Fruit fly (Drosophila melanogaster): ENCODE results near the gene Nmd3.

The Nmd3 gene

DNA sequence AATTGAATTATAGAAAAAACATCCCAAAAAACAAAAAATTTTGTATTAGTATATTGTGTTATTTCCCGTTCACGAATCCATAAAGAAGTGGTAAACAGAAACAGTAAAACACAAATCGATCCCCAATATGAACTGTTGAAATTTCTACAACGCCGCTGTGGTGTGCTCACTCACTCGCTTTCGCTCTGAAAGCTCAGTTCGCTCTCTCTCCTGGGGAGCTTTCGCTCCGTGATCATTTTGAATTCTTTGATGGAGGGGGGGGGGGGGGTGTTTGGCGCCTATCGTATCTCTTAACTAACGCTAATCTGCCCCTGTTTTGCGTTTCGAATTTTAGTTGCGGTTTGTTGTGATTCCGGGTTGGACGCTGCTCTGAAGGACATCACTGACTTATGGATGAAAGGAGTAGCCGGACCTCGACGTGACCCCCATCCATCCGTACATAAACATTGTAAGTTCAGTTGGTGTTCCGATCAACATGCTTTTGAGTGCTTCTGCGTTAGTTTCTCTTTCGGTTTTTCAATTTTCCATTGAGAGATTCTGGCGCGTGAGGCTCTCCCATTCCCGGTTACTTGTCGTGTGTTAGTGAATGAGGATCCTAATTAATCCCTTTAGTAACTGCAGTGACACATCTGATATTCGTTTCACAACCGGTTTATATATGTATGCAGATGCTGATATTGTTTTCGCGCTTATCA lies 43.2 kb downstream of the Nmd3 start, which contains the start of gene D2hgdh (continued):
- TF ChIP-seq sqz (GFP tag; optimal IDR thresholded peaks at IDR 0.05) (no peak), zfh2 (GFP tag; optimal IDR thresholded peaks at IDR 0.05) (peak; percentile 14), Trl (optimal IDR thresholded peaks at IDR 0.05) (peak; percentile 61 to 80), Trl (GFP tag; optimal IDR thresholded peaks at IDR 0.05) (no peak), CG11560 (tag; IDR thresholded peaks at IDR 0.05) (no peak), ken (GFP tag; IDR thresholded peaks at IDR 0.05) (no peak), eyg (GFP tag; optimal IDR thresholded peaks at IDR 0.05) (no peak), h (optimal IDR thresholded peaks at IDR 0.05) (no peak), H15 (GFP tag; IDR thresholded peaks at IDR 0.05) (no peak), CG8290 (GFP tag; optimal IDR thresholded peaks at IDR 0.05) (no peak), CG8290 (tag; optimal IDR thresholded peaks at IDR 0.05) (peak in 1 of 2 experiments; percentile 39), odd (GFP tag; optimal IDR thresholded peaks at IDR 0.05) (no peak), MBD-R2 (GFP tag; IDR thresholded peaks at IDR 0.05) (no peak; the same call in 1 of the 2 replicates), croc (GFP tag; conservative IDR thresholded peaks at IDR 0.05) (no peak), Ravus (GFP tag; IDR thresholded peaks at IDR 0.05) (no peak), sens (GFP tag) (peak; percentile 62), CG17385 (GFP tag; optimal IDR thresholded peaks at IDR 0.05) (no peak), Lhr (GFP tag; optimal IDR thresholded peaks at IDR 0.05) (no peak), dpn (GFP tag; optimal IDR thresholded peaks at IDR 0.05) (no peak), HLH3B (GFP tag; IDR thresholded peaks at IDR 0.05) (no peak), pnt (GFP tag; optimal IDR thresholded peaks at IDR 0.05) (no peak), phol (tag; optimal IDR thresholded peaks at IDR 0.05) (no peak), esg (GFP tag; conservative IDR thresholded peaks at IDR 0.05) (no peak), stc (GFP tag; IDR thresholded peaks at IDR 0.05) (no peak), nerfin-1 (tag; optimal IDR thresholded peaks at IDR 0.05) (no peak), crol (GFP tag; IDR thresholded peaks at IDR 0.05) (peak; percentile 80), CG15269 (tag; optimal IDR thresholded peaks at IDR 0.05) (peak; percentile 18), lab (GFP tag; optimal IDR thresholded peaks at IDR 0.05) (peak; percentile 38), Optix (GFP tag; IDR thresholded peaks at IDR 0.05) (no peak), luna (GFP tag; optimal IDR thresholded peaks at IDR 0.05) (no peak), CG34376 (GFP tag; optimal IDR thresholded peaks at IDR 0.05) (peak; percentile 38), CG13287 (GFP tag; IDR thresholded peaks at IDR 0.05; ENCODE audit: partially characterized antibody) (peak; percentile 33; the same call in 1 of the 2 replicates), CG33557 (GFP tag; optimal IDR thresholded peaks at IDR 0.05) (no peak), Side (GFP tag; optimal IDR thresholded peaks at IDR 0.05) (no peak), CG17829 (tag; optimal IDR thresholded peaks at IDR 0.05) (no peak), ems (GFP tag; optimal IDR thresholded peaks at IDR 0.05) (no peak), CG7745 (tag; optimal IDR thresholded peaks at IDR 0.05) (no peak), CG10543 (GFP tag; optimal IDR thresholded peaks at IDR 0.05) (no peak), CG2712 (tag; optimal IDR thresholded peaks at IDR 0.05) (no peak), Bdp1 (GFP tag; optimal IDR thresholded peaks at IDR 0.05) (no peak), dysf (GFP tag; IDR thresholded peaks at IDR 0.05) (peak; percentile 11; the same call in 1 of the 3 replicates), CG2678 (tag; optimal IDR thresholded peaks at IDR 0.05) (peak; percentile 30), CG6813 (GFP tag; optimal IDR thresholded peaks at IDR 0.05) (no peak), NFAT (GFP tag; IDR thresholded peaks at IDR 0.05) (0 out of 2 replicates have a peak, but pooled peaks have one; percentile 8), CG13296 (GFP tag; optimal IDR thresholded peaks at IDR 0.05) (peak; percentile 2), ssp (GFP tag; IDR thresholded peaks at IDR 0.05) (no peak), lov (optimal IDR thresholded peaks at IDR 0.05) (no peak), lov (GFP tag; IDR thresholded peaks at IDR 0.05) (no peak), E2f2 (GFP tag; IDR thresholded peaks at IDR 0.05) (peak; percentile 42; the same call in 1 of the 2 replicates), CG9817 (tag; optimal IDR thresholded peaks at IDR 0.05) (no peak), Spps (tag; optimal IDR thresholded peaks at IDR 0.05) (no peak), pzg (GFP tag; optimal IDR thresholded peaks at IDR 0.05) (no peak)

All from whole organism, embryonic.